Fruit fly (Drosophila melanogaster) whole organism, embryonic: ENCODE data around the gene CG43400.

Experiments
- Antp ChIP-seq: fragments of 200-800 bp; sonication (Bioruptor generic); optimal IDR thresholded peaks from 3 replicates; lab custom pipeline; 2016; ENCODE audit warnings: missing biosample characterization, missing genetic modification characterization
- B-H2 ChIP-seq: fragments of 200-800 bp; sonication (Bioruptor generic); optimal IDR thresholded peaks from 2 replicates; lab custom pipeline; 2018; ENCODE audit warnings: missing biosample characterization, mild to moderate bottlenecking, missing genetic modification characterization
- CG10565 ChIP-seq: fragments of 200-800 bp; sonication (Bioruptor generic); optimal IDR thresholded peaks from 3 replicates; lab custom pipeline; 2016; ENCODE audit warnings: missing biosample characterization, mild to moderate bottlenecking, missing genetic modification characterization
- CG10654 ChIP-seq: fragments of 200-800 bp; sonication (Bioruptor generic); optimal IDR thresholded peaks from 2 replicates; lab custom pipeline; 2016; ENCODE audit warnings: missing biosample characterization, missing genetic modification characterization
- CG10979 ChIP-seq: fragments of 200-800 bp; sonication (Bioruptor generic); optimal IDR thresholded peaks from 2 replicates; lab custom pipeline; 2018; ENCODE audit warnings: missing biosample characterization, mild to moderate bottlenecking, missing genetic modification characterization, moderate library complexity
- CG11560 ChIP-seq: fragments of 200-800 bp; sonication (Bioruptor generic); IDR thresholded peaks from 3 replicates; pipeline ENCODE4 v1.3.6; 2022; ENCODE audit warnings: missing biosample characterization, missing genetic modification characterization
- CG12744 ChIP-seq: fragments of 200-800 bp; sonication (Bioruptor generic); optimal IDR thresholded peaks from 2 replicates; lab custom pipeline; 2016; ENCODE audit warnings: missing biosample characterization, missing genetic modification characterization
- CG13296 ChIP-seq: fragments of 200-800 bp; sonication (Bioruptor generic); optimal IDR thresholded peaks from 3 replicates; lab custom pipeline; 2018; ENCODE audit warnings: missing biosample characterization, mild to moderate bottlenecking, missing genetic modification characterization
- CG14050 ChIP-seq: fragments of 200-800 bp; sonication (Bioruptor generic); IDR thresholded peaks from 3 replicates; pipeline ENCODE4 v1.3.6; 2022; ENCODE audit warnings: missing biosample characterization, missing genetic modification characterization
- CG16813 ChIP-seq: fragments of 200-800 bp; sonication (Bioruptor generic); IDR thresholded peaks from 3 replicates; pipeline ENCODE4 v1.3.6; 2022; ENCODE audit warnings: missing biosample characterization, missing genetic modification characterization; ENCODE audit not compliant: partially characterized antibody
- CG16863 ChIP-seq: fragments of 200-800 bp; sonication (Bioruptor generic); optimal IDR thresholded peaks from 3 replicates; lab custom pipeline; 2016; ENCODE audit warnings: missing biosample characterization, missing genetic modification characterization
- CG2712 ChIP-seq: fragments of 200-800 bp; optimal IDR thresholded peaks from 3 replicates; lab custom pipeline; 2019; ENCODE audit warnings: missing biosample characterization, mild to moderate bottlenecking, missing genetic modification characterization, moderate library complexity
- CG30431 ChIP-seq: fragments of 200-800 bp; sonication (Bioruptor generic); optimal IDR thresholded peaks from 2 replicates; lab custom pipeline; 2017; ENCODE audit warnings: missing biosample characterization, missing genetic modification characterization
- CG4424 ChIP-seq: fragments of 200-800 bp; sonication (Bioruptor generic); optimal IDR thresholded peaks from 3 replicates; lab custom pipeline; 2016; ENCODE audit warnings: missing biosample characterization, missing genetic modification characterization
- CG5245 ChIP-seq: fragments of 200-800 bp; sonication (Bioruptor generic); optimal IDR thresholded peaks from 3 replicates; lab custom pipeline; 2016; ENCODE audit warnings: missing biosample characterization, missing genetic modification characterization
- CG6175 ChIP-seq: fragments of 200-800 bp; sonication (Bioruptor generic); IDR thresholded peaks from 3 replicates; pipeline ENCODE4 v1.3.6; 2022; ENCODE audit warnings: missing biosample characterization, missing genetic modification characterization
- CG6791 ChIP-seq: fragments of 200-800 bp; sonication (Bioruptor generic); IDR thresholded peaks from 3 replicates; pipeline ENCODE4 v1.3.6; 2022; ENCODE audit warnings: missing biosample characterization, missing genetic modification characterization; ENCODE audit not compliant: partially characterized antibody
- CG6854 ChIP-seq: fragments of 200-800 bp; sonication (Bioruptor generic); optimal IDR thresholded peaks from 3 replicates; lab custom pipeline; 2017; ENCODE audit warnings: missing biosample characterization, mild to moderate bottlenecking, missing genetic modification characterization
- CG7963 ChIP-seq: fragments of 200-800 bp; sonication (Bioruptor generic); IDR thresholded peaks from 3 replicates; pipeline ENCODE4 v1.3.6; 2022; ENCODE audit warnings: missing biosample characterization, missing genetic modification characterization; ENCODE audit not compliant: partially characterized antibody
- CG8944 ChIP-seq: fragments of 200-800 bp; sonication (Bioruptor generic); optimal IDR thresholded peaks from 3 replicates; lab custom pipeline; 2016; ENCODE audit warnings: missing biosample characterization, missing genetic modification characterization
- D ChIP-seq, 2 experiments: fragments of 200-800 bp in 1 of 2; fragments of >200 bp in 1 of 2; sonication (Bioruptor generic) in 1 of 2; optimal IDR thresholded peaks; 2 replicates in 1 of 2; 3 replicates in 1 of 2; lab custom pipeline; 2017; ENCODE audit warnings: mild to moderate bottlenecking in 1 of 2, missing biosample characterization in 1 of 2, missing genetic modification characterization in 1 of 2, missing genetic modification reagents in 1 of 2
- D19B ChIP-seq: fragments of 200-800 bp; sonication (Bioruptor generic); optimal IDR thresholded peaks from 2 replicates; lab custom pipeline; 2017; ENCODE audit warnings: missing biosample characterization, mild to moderate bottlenecking, missing genetic modification characterization
- Doc2 ChIP-seq: fragments of 200-800 bp; sonication (Bioruptor generic); IDR thresholded peaks from 2 replicates; pipeline ENCODE4 v1.3.6; 2022; ENCODE audit warnings: missing biosample characterization, missing genetic modification characterization
- GATAe ChIP-seq: fragments of 200-800 bp; sonication (Bioruptor generic); conservative IDR thresholded peaks from 2 replicates; pipeline ENCODE4 v1.3.6; 2022; ENCODE audit warnings: missing biosample characterization, missing genetic modification characterization
- H15 ChIP-seq: fragments of 200-800 bp; sonication (Bioruptor generic); IDR thresholded peaks from 3 replicates; pipeline ENCODE4 v1.3.6; 2022; ENCODE audit warnings: missing biosample characterization, missing genetic modification characterization
- HLH54F ChIP-seq: fragments of 200-800 bp; sonication (Bioruptor generic); optimal IDR thresholded peaks from 3 replicates; lab custom pipeline; 2016; ENCODE audit warnings: missing biosample characterization, missing genetic modification characterization
- Hey ChIP-seq: fragments of 200-800 bp; sonication (Bioruptor generic); optimal IDR thresholded peaks from 3 replicates; lab custom pipeline; 2018; ENCODE audit warnings: missing biosample characterization, mild to moderate bottlenecking, missing genetic modification characterization
- Lhr ChIP-seq: fragments of 200-800 bp; sonication (Bioruptor generic); optimal IDR thresholded peaks from 3 replicates; lab custom pipeline; 2017; ENCODE audit warnings: mild to moderate bottlenecking, missing biosample characterization, missing genetic modification reagents, missing genetic modification characterization
- Med ChIP-seq: fragments of 200-800 bp; sonication (Bioruptor generic); peaks from one replicate; lab custom pipeline; 2016; ENCODE audit warnings: missing biosample characterization, missing genetic modification characterization, mild to moderate bottlenecking, inconsistent platforms, moderate library complexity
- Oaz ChIP-seq: fragments of 200-800 bp; sonication (Bioruptor generic); IDR thresholded peaks from 2 replicates; pipeline ENCODE4 v1.3.6; 2022; ENCODE audit warnings: missing biosample characterization, missing genetic modification characterization
- al ChIP-seq: fragments of 200-800 bp; sonication (Bioruptor generic); IDR thresholded peaks from 2 replicates; pipeline ENCODE4 v1.3.6; 2022; ENCODE audit warnings: missing biosample characterization, missing genetic modification characterization
- ase ChIP-seq: fragments of 200-800 bp; sonication (Bioruptor generic); IDR thresholded peaks from 3 replicates; pipeline ENCODE4 v1.3.6; 2022; ENCODE audit warnings: missing biosample characterization, missing genetic modification characterization
- cg ChIP-seq: fragments of 200-800 bp; sonication (Bioruptor generic); optimal IDR thresholded peaks from 3 replicates; lab custom pipeline; 2019; ENCODE audit warnings: missing biosample characterization, mild to moderate bottlenecking, missing genetic modification characterization, moderate library complexity
- corto ChIP-seq: fragments of 200-800 bp; sonication (Bioruptor generic); optimal IDR thresholded peaks from 2 replicates; lab custom pipeline; 2016; ENCODE audit warnings: missing biosample characterization, mild to moderate bottlenecking, missing genetic modification characterization, moderate library complexity
- cwo ChIP-seq: fragments of 200-800 bp; sonication (Bioruptor generic); optimal IDR thresholded peaks from 3 replicates; lab custom pipeline; 2017; ENCODE audit warnings: missing biosample characterization, missing genetic modification characterization, mild to moderate bottlenecking, moderate library complexity, missing genetic modification reagents
- gcm ChIP-seq: fragments of 200-800 bp; sonication (Bioruptor generic); optimal IDR thresholded peaks from 2 replicates; lab custom pipeline; 2019; ENCODE audit warnings: missing biosample characterization, mild to moderate bottlenecking, missing genetic modification characterization, moderate library complexity
- kay ChIP-seq: fragments of 200-800 bp; sonication (Bioruptor generic); optimal IDR thresholded peaks from 2 replicates; lab custom pipeline; 2016; ENCODE audit warnings: missing biosample characterization, missing genetic modification characterization
- lmd ChIP-seq: fragments of 200-800 bp; sonication (Bioruptor generic); IDR thresholded peaks from 2 replicates; pipeline ENCODE4 v1.3.6; 2022; ENCODE audit warnings: missing biosample characterization, missing genetic modification characterization
- lola ChIP-seq, 3 experiments: fragments of >200 bp in 2 of 3; fragments of 200-800 bp in 1 of 3; sonication (Bioruptor generic) in 1 of 3; optimal IDR thresholded peaks; 2 replicates each; lab custom pipeline; 2017 to 2019; ENCODE audit warnings: missing biosample characterization in 3 of 3, missing genetic modification characterization in 3 of 3, mild to moderate bottlenecking in 1 of 3, moderate library complexity in 1 of 3
- lov ChIP-seq, 2 experiments: fragments of 200-800 bp in 1 of 2; fragments of >200 bp in 1 of 2; sonication (Bioruptor generic) in 1 of 2; IDR thresholded peaks in 1 of 2; optimal IDR thresholded peaks in 1 of 2; 2 replicates in 1 of 2; 3 replicates in 1 of 2; pipeline versions ENCODE4 v1.3.6 to Lab custom; 2017 to 2022; ENCODE audit warnings: missing biosample characterization in 1 of 2, missing genetic modification characterization in 1 of 2
- pan ChIP-seq, 4 experiments: fragments of >200 bp in 3 of 4; fragments of 200-800 bp in 1 of 4; sonication (Bioruptor generic) in 1 of 4; optimal IDR thresholded peaks in 3 of 4; IDR thresholded peaks in 1 of 4; 2 replicates each; pipeline versions ENCODE4 v1.3.6 to Lab custom; 2017 to 2022; ENCODE audit warnings: missing biosample characterization in 2 of 4, missing genetic modification characterization in 2 of 4, mixed read lengths in 1 of 4
- peb ChIP-seq: fragments of 200-800 bp; sonication (Bioruptor generic); IDR thresholded peaks from 2 replicates; pipeline ENCODE4 v1.3.6; 2022; ENCODE audit warnings: missing biosample characterization, missing genetic modification characterization
- phol ChIP-seq: fragments of 200-800 bp; sonication (Bioruptor generic); optimal IDR thresholded peaks from 3 replicates; lab custom pipeline; 2018; ENCODE audit warnings: missing biosample characterization, mild to moderate bottlenecking, missing genetic modification characterization, moderate library complexity
- pnt ChIP-seq: fragments of 200-800 bp; sonication (Bioruptor generic); optimal IDR thresholded peaks from 3 replicates; lab custom pipeline; 2016; ENCODE audit warnings: missing biosample characterization, missing genetic modification characterization
- sens ChIP-seq: fragments of 200-800 bp; sonication (Bioruptor generic); peaks from one replicate; lab custom pipeline; 2016; ENCODE audit warnings: missing biosample characterization, missing genetic modification characterization
- slbo ChIP-seq: fragments of 200-800 bp; sonication (Bioruptor generic); IDR thresholded peaks from 2 replicates; pipeline ENCODE4 v1.3.6; 2022; ENCODE audit warnings: missing biosample characterization, missing genetic modification characterization
- slp2 ChIP-seq: fragments of 200-800 bp; sonication (Bioruptor generic); optimal IDR thresholded peaks from 2 replicates; lab custom pipeline; 2016; ENCODE audit warnings: missing biosample characterization, missing genetic modification characterization
- toy ChIP-seq: fragments of 200-800 bp; sonication (Bioruptor generic); IDR thresholded peaks from 2 replicates; pipeline ENCODE4 v1.3.6; 2022; ENCODE audit warnings: missing biosample characterization, missing genetic modification characterization
- tup ChIP-seq: fragments of 200-800 bp; sonication (Bioruptor generic); optimal IDR thresholded peaks from 2 replicates; lab custom pipeline; 2016; ENCODE audit warnings: missing biosample characterization, mild to moderate bottlenecking, missing genetic modification characterization, moderate library complexity
- zf30C ChIP-seq: fragments of 200-800 bp; sonication (Bioruptor generic); optimal IDR thresholded peaks from 3 replicates; lab custom pipeline; 2018; ENCODE audit warnings: missing biosample characterization, mild to moderate bottlenecking, missing genetic modification characterization

The CG43400 gene

dm6 chr2L:8528318-8528717 lies 37.8 kb downstream of the CG43400 start, which contains the start of the genes lmgA and lmgB (continued):
- TF ChIP-seq CG6854 (GFP tag; lab: Kevin White, UChicago) (no peak), H15 (GFP tag; lab: Robert Waterston, UW) (peak; percentile 24; the same call in 1 of the 3 replicates), ase (no peak), pnt (GFP tag; lab: Kevin White, UChicago) (no peak), CG30431 (GFP tag; lab: Kevin White, UChicago) (no peak), Antp (no peak), CG8944 (GFP tag; lab: Kevin White, UChicago) (no peak), lola (GFP tag; optimal IDR thresholded peaks at IDR 0.05; lab: Kevin White, UChicago) (no peak), CG6791 (GFP tag; lab: Robert Waterston, UW) (peak; percentile 90), CG16813 (GFP tag; lab: Robert Waterston, UW) (peak; percentile 92), CG16863 (no peak), cg (GFP tag; lab: Kevin White, UChicago) (no peak), CG5245 (peak; percentile 23), CG2712 (tag; lab: Kevin White, UChicago) (peak; percentile 63), lmd (GFP tag; lab: Robert Waterston, UW) (peak; percentile 12; the same call in 1 of the 2 replicates), corto (GFP tag; lab: Kevin White, UChicago) (peak; percentile 35), CG14050 (GFP tag; lab: Robert Waterston, UW) (no peak), CG12744 (GFP tag; lab: Kevin White, UChicago) (no peak), phol (peak; percentile 59), B-H2 (GFP tag; lab: Kevin White, UChicago) (no peak), CG10565 (GFP tag; lab: Kevin White, UChicago) (no peak), CG7963 (GFP tag; lab: Robert Waterston, UW) (peak; percentile 87), Med (GFP tag; lab: Kevin White, UChicago) (peak; percentile 81), D (optimal IDR thresholded peaks at IDR 0.05; lab: Kevin White, UChicago) (no peak), D (GFP tag; optimal IDR thresholded peaks at IDR 0.05; lab: Kevin White, UChicago) (no peak), GATAe (GFP tag; lab: Robert Waterston, UW) (no peak), lov (optimal IDR thresholded peaks at IDR 0.05; lab: Kevin White, UChicago) (no peak), lov (GFP tag; IDR thresholded peaks at IDR 0.05; lab: Robert Waterston, UW) (no peak), CG13296 (GFP tag; lab: Kevin White, UChicago) (no peak), Hey (tag; lab: Kevin White, UChicago) (no peak), CG10654 (GFP tag; lab: Kevin White, UChicago) (peak; percentile 60), tup (GFP tag; lab: Kevin White, UChicago) (peak; percentile 40), CG11560 (tag; lab: Robert Waterston, UW) (no peak), al (GFP tag; lab: Robert Waterston, UW) (0 out of 2 replicates have a peak, but pooled peaks have one; percentile 27), gcm (GFP tag; lab: Kevin White, UChicago) (no peak), CG4424 (GFP tag; lab: Kevin White, UChicago) (peak; percentile 66), HLH54F (GFP tag; lab: Kevin White, UChicago) (peak; percentile 23), CG10979 (tag; lab: Kevin White, UChicago) (no peak), D19B (GFP tag; lab: Kevin White, UChicago) (no peak), kay (GFP tag; lab: Kevin White, UChicago) (no peak), cwo (GFP tag; lab: Kevin White, UChicago) (no peak), peb (GFP tag; lab: Robert Waterston, UW) (no peak), Doc2 (no peak), sens (peak; percentile 22), toy (GFP tag; lab: Robert Waterston, UW) (no peak), zf30C (GFP tag; lab: Kevin White, UChicago) (no peak), slp2 (GFP tag; lab: Kevin White, UChicago) (no peak), slbo (GFP tag; lab: Robert Waterston, UW) (peak; percentile 76), CG6175 (no peak), Oaz (GFP tag; lab: Robert Waterston, UW) (no peak), Lhr (GFP tag; lab: Kevin White, UChicago) (peak; percentile 44), pan (optimal IDR thresholded peaks at IDR 0.05; lab: Kevin White, UChicago) (no peak), pan (GFP tag; optimal IDR thresholded peaks at IDR 0.05 in 1 of 2, IDR thresholded peaks at IDR 0.05 in 1 of 2) (peak in 1 of 2 experiments; percentile 47)
